Worm (Caenorhabditis elegans) whole organism, L1 larva: ENCODE results near the gene Y46G5A.29.

Experiments used
- C04F5.9 ChIP-seq: sonication (generic microtip); optimal IDR thresholded peaks from 2 replicates; lab custom pipeline; 2016; ENCODE audit warnings: missing genetic modification characterization, missing compliant biosample characterization
- C34B4.2 ChIP-seq: sonication (generic microtip); optimal IDR thresholded peaks from 2 replicates; lab custom pipeline; 2017; ENCODE audit warnings: mild to moderate bottlenecking, missing genetic modification characterization, missing compliant biosample characterization
- Y116A8C.19 ChIP-seq: sonication (generic microtip); optimal IDR thresholded peaks from 2 replicates; lab custom pipeline; 2016; ENCODE audit warnings: missing compliant biosample characterization, missing genetic modification characterization, borderline replicate concordance
- aly-2 ChIP-seq: fragments of 150-350 bp; optimal IDR thresholded peaks from 2 replicates; lab custom pipeline; 2014; ENCODE audit warnings: missing biosample characterization, missing genetic modification characterization
- ama-1 ChIP-seq: fragments of 150-350 bp; optimal IDR thresholded peaks from 2 replicates; lab custom pipeline; 2014
- ceh-8 ChIP-seq: fragments of 200-800 bp; sonication (Bioruptor generic); optimal IDR thresholded peaks from 2 replicates; lab custom pipeline; 2018; ENCODE audit warnings: mild to moderate bottlenecking, missing genetic modification characterization, moderate library complexity, missing compliant biosample characterization
- ceh-90 ChIP-seq: sonication (generic microtip); optimal IDR thresholded peaks from 2 replicates; lab custom pipeline; 2016; ENCODE audit warnings: missing genetic modification characterization, missing compliant biosample characterization
- ces-1 ChIP-seq: fragments of 150-350 bp; optimal IDR thresholded peaks from 2 replicates; lab custom pipeline; 2014; ENCODE audit warnings: missing biosample characterization, missing genetic modification reagents, missing genetic modification characterization
- efl-1 ChIP-seq, 4 experiments: fragments of 150-350 bp; optimal IDR thresholded peaks in 3 of 4; peaks in 1 of 4; 1 replicate in 1 of 4; 2 replicates in 3 of 4; lab custom pipeline; 2014; ENCODE audit warnings: missing biosample characterization in 2 of 4, missing genetic modification characterization in 2 of 4, missing genetic modification reagents in 2 of 4
- egl-13 ChIP-seq: sonication (generic microtip); optimal IDR thresholded peaks from 2 replicates; lab custom pipeline; 2016; ENCODE audit warnings: missing genotype, missing genetic modification reagents, missing genetic modification characterization, missing compliant biosample characterization
- egl-27 ChIP-seq, 2 experiments: fragments of 150-350 bp in 1 of 2; sonication (generic microtip); optimal IDR thresholded peaks; 3 replicates each; lab custom pipeline; 2017 to 2018; ENCODE audit warnings: missing biosample characterization in 2 of 2, missing genetic modification characterization in 2 of 2, missing genetic modification reagents in 2 of 2
- elt-2 ChIP-seq: sonication (generic microtip); optimal IDR thresholded peaks from 2 replicates; lab custom pipeline; 2016; ENCODE audit warnings: missing genetic modification characterization, mild to moderate bottlenecking, inconsistent platforms, missing compliant biosample characterization, missing genetic modification reagents
- fkh-10 ChIP-seq: sonication (generic microtip); optimal IDR thresholded peaks from 2 replicates; lab custom pipeline; 2017; ENCODE audit warnings: missing biosample characterization, missing genetic modification reagents, missing genetic modification characterization
- fkh-4 ChIP-seq: sonication (generic microtip); optimal IDR thresholded peaks from 2 replicates; lab custom pipeline; 2016; ENCODE audit warnings: missing compliant biosample characterization, missing genetic modification characterization, borderline replicate concordance
- hlh-4 ChIP-seq: sonication (generic microtip); optimal IDR thresholded peaks from 2 replicates; lab custom pipeline; 2016; ENCODE audit warnings: mild to moderate bottlenecking, missing genetic modification characterization, missing compliant biosample characterization
- hpl-2 ChIP-seq: fragments of 150-350 bp; optimal IDR thresholded peaks from 2 replicates; lab custom pipeline; 2014; ENCODE audit warnings: missing biosample characterization, missing genetic modification reagents, missing genetic modification characterization
- irx-1 ChIP-seq: sonication (generic microtip); optimal IDR thresholded peaks from 2 replicates; lab custom pipeline; 2016; ENCODE audit warnings: missing genetic modification characterization, missing compliant biosample characterization
- jun-1 ChIP-seq: fragments of 150-350 bp; optimal IDR thresholded peaks from 2 replicates; lab custom pipeline; 2014; ENCODE audit warnings: missing biosample characterization, missing genetic modification reagents, missing genetic modification characterization
- lin-14 ChIP-seq: fragments of 200-800 bp; sonication (Bioruptor generic); optimal IDR thresholded peaks from 2 replicates; lab custom pipeline; 2018; ENCODE audit warnings: mild to moderate bottlenecking, missing genetic modification characterization, moderate library complexity, missing compliant biosample characterization
- lin-15B ChIP-seq: fragments of 150-350 bp; sonication (generic microtip); optimal IDR thresholded peaks from 3 replicates; lab custom pipeline; 2014; ENCODE audit warnings: missing biosample characterization, missing genetic modification characterization
- lin-39 ChIP-seq: fragments of 150-350 bp; optimal IDR thresholded peaks from 2 replicates; lab custom pipeline; 2014; ENCODE audit warnings: missing biosample characterization, missing genetic modification reagents, missing genetic modification characterization
- lsy-2 ChIP-seq, 2 experiments: fragments of 150-350 bp; optimal IDR thresholded peaks; 2 replicates each; lab custom pipeline; 2014; ENCODE audit warnings: missing biosample characterization in 2 of 2, missing genetic modification characterization in 2 of 2
- mef-2 ChIP-seq: fragments of 150-350 bp; optimal IDR thresholded peaks from 2 replicates; lab custom pipeline; 2014; ENCODE audit warnings: missing biosample characterization, missing genetic modification characterization
- nhr-11 ChIP-seq: fragments of 150-350 bp; optimal IDR thresholded peaks from 2 replicates; lab custom pipeline; 2014; ENCODE audit warnings: missing biosample characterization, missing genetic modification characterization
- nhr-19 ChIP-seq: fragments of 200-800 bp; sonication (Bioruptor generic); conservative IDR thresholded peaks from 2 replicates; pipeline ENCODE4 v1.3.6; 2022; ENCODE audit warnings: missing genetic modification characterization, missing compliant biosample characterization
- nhr-20 ChIP-seq: sonication (generic microtip); optimal IDR thresholded peaks from 2 replicates; lab custom pipeline; 2016; ENCODE audit warnings: mild to moderate bottlenecking, missing genetic modification characterization, missing compliant biosample characterization
- nhr-237 ChIP-seq: fragments of 150-350 bp; optimal IDR thresholded peaks from 2 replicates; lab custom pipeline; 2014; ENCODE audit warnings: missing biosample characterization, missing genetic modification characterization
- nhr-28 ChIP-seq: fragments of 150-350 bp; optimal IDR thresholded peaks from 2 replicates; lab custom pipeline; 2014; ENCODE audit warnings: missing biosample characterization, missing genetic modification characterization
- nhr-47 ChIP-seq: sonication (generic microtip); optimal IDR thresholded peaks from 2 replicates; lab custom pipeline; 2016; ENCODE audit warnings: mild to moderate bottlenecking, missing genetic modification characterization, moderate library complexity, missing compliant biosample characterization
- nhr-76 ChIP-seq: sonication (generic microtip); optimal IDR thresholded peaks from 2 replicates; lab custom pipeline; 2017; ENCODE audit warnings: missing biosample characterization, missing genetic modification characterization
- nhr-85 ChIP-seq: sonication (generic microtip); peaks from one replicate; lab custom pipeline; 2016; ENCODE audit warnings: missing genetic modification characterization, inconsistent platforms, missing compliant biosample characterization
- pag-3 ChIP-seq: sonication (generic microtip); optimal IDR thresholded peaks from 2 replicates; lab custom pipeline; 2017; ENCODE audit warnings: missing genetic modification characterization, mild to moderate bottlenecking, missing compliant biosample characterization, antibody characterized with exemption, borderline replicate concordance; ENCODE audit not compliant: insufficient read depth
- pqm-1 ChIP-seq: sonication (generic microtip); optimal IDR thresholded peaks from 3 replicates; lab custom pipeline; 2017; ENCODE audit warnings: missing biosample characterization, missing genetic modification characterization
- sox-4 ChIP-seq: sonication (generic microtip); optimal IDR thresholded peaks from 2 replicates; lab custom pipeline; 2016; ENCODE audit warnings: missing genetic modification characterization, missing compliant biosample characterization
- sptf-1 ChIP-seq: fragments of 150-350 bp; optimal IDR thresholded peaks from 2 replicates; lab custom pipeline; 2014; ENCODE audit warnings: missing biosample characterization, missing genetic modification characterization
- sup-37 ChIP-seq: fragments of 200-800 bp; sonication (Bioruptor generic); optimal IDR thresholded peaks from 2 replicates; lab custom pipeline; 2018; ENCODE audit warnings: mild to moderate bottlenecking, missing genetic modification characterization, missing compliant biosample characterization
- swsn-7 ChIP-seq: sonication (generic microtip); optimal IDR thresholded peaks from 2 replicates; lab custom pipeline; 2016; ENCODE audit warnings: missing genetic modification characterization, missing compliant biosample characterization
- tlp-1 ChIP-seq: fragments of 150-350 bp; optimal IDR thresholded peaks from 2 replicates; lab custom pipeline; 2014; ENCODE audit warnings: missing biosample characterization, missing genetic modification characterization
- unc-130 ChIP-seq: fragments of 150-350 bp; optimal IDR thresholded peaks from 2 replicates; lab custom pipeline; 2017; ENCODE audit warnings: missing biosample characterization, missing genetic modification characterization, inconsistent platforms
- unc-30 ChIP-seq: sonication (generic microtip); optimal IDR thresholded peaks from 2 replicates; lab custom pipeline; 2017; ENCODE audit warnings: missing biosample characterization, missing genetic modification characterization
- unc-62 ChIP-seq: fragments of 150-350 bp; optimal IDR thresholded peaks from 2 replicates; lab custom pipeline; 2014; ENCODE audit warnings: missing biosample characterization, missing genetic modification reagents, missing genetic modification characterization
- unc-86 ChIP-seq: sonication (generic microtip); optimal IDR thresholded peaks from 2 replicates; lab custom pipeline; 2016; ENCODE audit warnings: missing genetic modification characterization, missing compliant biosample characterization
- vab-15 ChIP-seq: sonication (generic microtip); optimal IDR thresholded peaks from 2 replicates; lab custom pipeline; 2017; ENCODE audit warnings: missing genotype, mild to moderate bottlenecking, missing genetic modification characterization, missing compliant biosample characterization
- xbp-1 ChIP-seq: sonication (generic microtip); optimal IDR thresholded peaks from 2 replicates; lab custom pipeline; 2016; ENCODE audit warnings: missing genetic modification characterization, missing compliant biosample characterization
- ztf-4 ChIP-seq: fragments of 150-350 bp; optimal IDR thresholded peaks from 2 replicates; lab custom pipeline; 2014; ENCODE audit warnings: missing biosample characterization, missing genetic modification characterization

Gene Y46G5A.29

DNA sequence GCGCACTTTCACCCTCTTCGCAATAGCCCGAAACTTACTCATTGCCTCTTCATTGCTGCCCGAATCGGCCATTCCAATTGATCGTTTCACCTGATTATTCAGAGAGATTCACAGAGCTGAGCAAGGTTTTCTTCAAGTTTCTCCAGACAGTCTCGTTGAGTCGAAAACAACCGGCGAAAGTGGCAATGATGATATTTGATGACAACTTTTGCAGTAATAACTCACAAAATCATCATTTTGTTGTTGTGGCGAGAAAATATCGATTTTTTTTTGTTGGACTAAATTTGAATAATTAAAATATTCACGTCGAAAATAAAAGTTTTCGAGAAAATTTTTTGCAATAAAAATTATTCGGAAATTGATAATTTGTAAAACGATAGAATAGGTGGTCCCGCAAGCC lies 9.6 kb downstream of the Y46G5A.29 start, which contains the start of gene snf-5:
TSS of gene snf-5 (minus strand) at position 182 of the 400 bp plus-strand sequence.
- TF ChIP-seq efl-1 (optimal IDR thresholded peaks at IDR 0.05; lab: Kevin White, UChicago) (no peak), efl-1 (GFP tag; optimal IDR thresholded peaks at IDR 0.05 in 1 of 2; lab: Kevin White, UChicago) (peak in 1 of 2 experiments; percentile 90), Y116A8C.19 (tag; lab: Kevin White, UChicago) (no peak), nhr-76 (tag; lab: Kevin White, UChicago) (no peak), pag-3 (no peak), mef-2 (tag; lab: Kevin White, UChicago) (no peak)

DNA sequence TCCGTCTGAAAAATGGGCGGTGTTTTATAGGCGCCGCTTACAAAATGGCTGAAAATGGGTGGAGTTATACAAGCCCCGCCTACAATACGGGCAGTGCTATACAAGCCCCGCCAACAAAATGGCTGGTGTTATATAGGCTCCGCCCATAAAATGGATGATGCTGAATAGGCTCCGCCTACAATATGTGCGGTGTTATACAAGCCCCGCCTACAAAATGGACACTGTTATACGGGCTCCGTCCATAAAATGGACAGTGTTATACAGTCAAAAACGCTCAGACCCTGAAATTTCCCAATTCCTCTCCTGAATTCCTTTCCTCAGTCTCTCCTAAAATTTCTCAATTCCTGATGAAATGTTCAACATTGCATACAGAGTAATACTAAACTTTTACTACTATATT lies 10.1 kb downstream of the Y46G5A.29 start:
- TF ChIP-seq unc-62 (GFP tag; lab: Kevin White, UChicago) (no peak), ceh-90 (no peak), elt-2 (tag; lab: Kevin White, UChicago) (no peak), hlh-4 (tag; lab: Kevin White, UChicago) (no peak), nhr-47 (tag; lab: Kevin White, UChicago) (no peak), fkh-4 (tag; lab: Kevin White, UChicago) (no peak), unc-30 (no peak), sup-37 (GFP tag; lab: Kevin White, UChicago) (no peak), pqm-1 (no peak), vab-15 (tag; lab: Kevin White, UChicago) (no peak), nhr-20 (tag; lab: Kevin White, UChicago) (no peak), hpl-2 (GFP tag; lab: Kevin White, UChicago) (no peak)

DNA sequence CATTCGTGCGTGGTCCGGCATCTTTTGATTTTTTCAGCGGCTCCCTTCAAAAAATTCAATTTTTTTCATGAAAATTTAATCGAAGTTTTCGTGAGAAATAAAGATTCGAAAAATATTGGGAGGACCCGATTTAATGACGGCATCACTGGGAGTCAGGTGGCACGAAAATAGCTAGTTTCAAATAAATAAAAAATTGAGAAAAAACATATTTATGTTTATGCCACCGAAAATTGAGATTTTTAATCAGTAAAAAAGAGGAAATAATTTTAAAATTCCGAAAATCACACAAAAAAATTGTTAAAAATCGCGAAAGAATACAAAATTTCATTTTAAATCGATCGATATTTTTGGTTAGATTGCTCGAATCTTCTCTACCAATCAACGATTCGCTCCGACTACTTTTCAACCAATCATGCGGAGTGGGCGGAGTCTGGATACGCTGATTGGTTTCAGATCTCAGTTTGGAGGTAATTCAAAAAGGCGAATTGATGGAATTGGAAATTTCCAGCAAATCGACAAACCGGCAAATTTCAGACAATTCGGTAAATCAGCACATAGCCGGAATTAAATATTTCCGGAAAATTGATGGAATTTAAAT lies 22.2 kb downstream of the Y46G5A.29 start, which contains the start of gene gsy-1:
TSS of gene gsy-1 (minus strand) at position 51 of the 598 bp plus-strand sequence.
- TF ChIP-seq jun-1 (tag; lab: Kevin White, UChicago) (no peak), efl-1 (optimal IDR thresholded peaks at IDR 0.05; lab: Kevin White, UChicago) (no peak), efl-1 (GFP tag; optimal IDR thresholded peaks at IDR 0.05 in 1 of 2; lab: Kevin White, UChicago) (peak in 1 of 2 experiments; percentile 17), nhr-237 (tag; lab: Kevin White, UChicago) (no peak), nhr-85 (peak; percentile 32), ceh-8 (GFP tag; lab: Kevin White, UChicago) (no peak), C34B4.2 (tag; lab: Kevin White, UChicago) (no peak)
- TF ChIP-seq, all 84 proteins: peak for 2

DNA sequence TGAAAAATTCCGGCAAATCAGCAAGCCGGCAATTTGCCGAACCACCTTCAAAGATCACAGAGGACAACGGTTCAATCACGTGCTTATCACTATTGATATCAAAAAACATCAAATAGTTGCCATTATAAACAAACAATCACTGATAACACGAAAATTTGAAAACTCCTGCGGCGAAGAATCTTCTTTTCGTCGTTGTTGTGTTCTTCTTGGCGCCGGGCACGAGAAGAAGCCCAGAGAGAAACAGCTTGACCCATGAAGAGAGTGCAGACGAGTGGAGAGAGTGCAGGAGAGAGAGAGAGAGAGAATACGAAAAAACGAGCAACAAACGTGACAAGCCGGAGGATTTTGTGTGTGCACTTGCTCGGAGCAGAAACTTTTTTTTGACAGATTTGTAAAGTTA lies 22.7 kb downstream of the Y46G5A.29 start:
- TF ChIP-seq irx-1 (tag; lab: Kevin White, UChicago): peak; percentile 14
- peak; percentile 4 to 26 for TF ChIP-seq lsy-2 (tag; optimal IDR thresholded peaks at IDR 0.05; lab: Kevin White, UChicago)
- peak; percentile 14 for TF ChIP-seq swsn-7 (tag; lab: Kevin White, UChicago)
- no peak for TF ChIP-seq xbp-1 (tag; lab: Kevin White, UChicago)
- no peak for TF ChIP-seq C04F5.9 (tag; lab: Kevin White, UChicago)
- TF ChIP-seq fkh-10 (GFP tag; lab: Kevin White, UChicago): no peak
- peak; percentile 17 for TF ChIP-seq ama-1 (lab: Kevin White, UChicago)
- no peak for TF ChIP-seq Y116A8C.19 (tag; lab: Kevin White, UChicago)
- no peak for TF ChIP-seq egl-13 (tag; lab: Kevin White, UChicago)
- TF ChIP-seq lin-14: no peak
- no peak for TF ChIP-seq sup-37 (GFP tag; lab: Kevin White, UChicago)
- no peak for TF ChIP-seq aly-2 (tag; lab: Kevin White, UChicago)
- no peak for TF ChIP-seq nhr-47 (tag; lab: Kevin White, UChicago)
- TF ChIP-seq nhr-19 (GFP tag; lab: Robert Waterston, UW): no peak
- TF ChIP-seq lin-39 (tag; lab: Kevin White, UChicago): no peak
- TF ChIP-seq lin-15B (tag; lab: Kevin White, UChicago): no peak
- TF ChIP-seq efl-1 (optimal IDR thresholded peaks at IDR 0.05; lab: Kevin White, UChicago): peak; percentile 42 to 47
- peak; percentile 23 to 93 for TF ChIP-seq efl-1 (GFP tag; optimal IDR thresholded peaks at IDR 0.05 in 1 of 2; lab: Kevin White, UChicago)
- no peak for TF ChIP-seq sox-4
- no peak for TF ChIP-seq ces-1 (GFP tag; lab: Kevin White, UChicago)
- TF ChIP-seq nhr-28 (tag; lab: Kevin White, UChicago): no peak
- no peak for TF ChIP-seq unc-30
- no peak for TF ChIP-seq pag-3
- TF ChIP-seq hlh-4 (tag; lab: Kevin White, UChicago): no peak
- TF ChIP-seq ceh-90: no peak
- no peak for TF ChIP-seq tlp-1 (tag; lab: Kevin White, UChicago)
- TF ChIP-seq unc-86 (tag; lab: Kevin White, UChicago): no peak
- no peak for TF ChIP-seq nhr-11 (tag; lab: Kevin White, UChicago)
- no peak for TF ChIP-seq sptf-1 (tag; lab: Kevin White, UChicago)
- TF ChIP-seq ztf-4 (tag; lab: Kevin White, UChicago): no peak
- peak; percentile 88 for TF ChIP-seq elt-2 (tag; lab: Kevin White, UChicago)
- TF ChIP-seq egl-27 (tag; optimal IDR thresholded peaks at IDR 0.05; lab: Kevin White, UChicago): no peak
- TF ChIP-seq nhr-85: no peak
- no peak for TF ChIP-seq unc-130
